Worm (Caenorhabditis elegans) whole organism, mixed stage, embryonic: ENCODE measurements around the gene zyg-11.

Experiments used
- blmp-1 ChIP-seq: fragments of 150-350 bp; optimal IDR thresholded peaks from 2 replicates; lab custom pipeline; 2014; ENCODE audit warnings: missing biosample characterization, missing genetic modification characterization
- ceh-39 ChIP-seq: fragments of 150-350 bp; optimal IDR thresholded peaks from 2 replicates; lab custom pipeline; 2014; ENCODE audit warnings: missing biosample characterization, missing genetic modification characterization
- ces-1 ChIP-seq: fragments of 150-350 bp; optimal IDR thresholded peaks from 2 replicates; lab custom pipeline; 2014; ENCODE audit warnings: missing biosample characterization, missing genetic modification reagents, missing genetic modification characterization
- lin-13 ChIP-seq: fragments of 150-350 bp; optimal IDR thresholded peaks from 2 replicates; lab custom pipeline; 2014; ENCODE audit warnings: missing biosample characterization, missing genetic modification characterization
- lsy-2 ChIP-seq: fragments of 150-350 bp; optimal IDR thresholded peaks from 2 replicates; lab custom pipeline; 2014; ENCODE audit warnings: missing biosample characterization, missing genetic modification characterization
- mep-1 ChIP-seq: fragments of 150-350 bp; optimal IDR thresholded peaks from 2 replicates; lab custom pipeline; 2017; ENCODE audit warnings: missing biosample characterization, missing genetic modification reagents, missing genetic modification characterization, inconsistent platforms
- nhr-12 ChIP-seq: fragments of 150-350 bp; optimal IDR thresholded peaks from 2 replicates; lab custom pipeline; 2014; ENCODE audit warnings: missing biosample characterization, missing genetic modification characterization
- nhr-76 ChIP-seq: sonication (generic microtip); optimal IDR thresholded peaks from 2 replicates; lab custom pipeline; 2017; ENCODE audit warnings: missing biosample characterization, missing genetic modification characterization
- pha-4 ChIP-seq: fragments of 150-350 bp; optimal IDR thresholded peaks from 2 replicates; lab custom pipeline; 2018; ENCODE audit warnings: missing biosample characterization, missing genetic modification reagents, missing genetic modification characterization
- snpc-4 ChIP-seq: fragments of 150-350 bp; optimal IDR thresholded peaks from 2 replicates; lab custom pipeline; 2014; ENCODE audit warnings: missing biosample characterization, missing genetic modification characterization
- unc-120 ChIP-seq: sonication (generic microtip); optimal IDR thresholded peaks from 2 replicates; lab custom pipeline; 2017; ENCODE audit warnings: missing genetic modification characterization, missing compliant biosample characterization; ENCODE audit not compliant: poor library complexity, severe bottlenecking

DNA sequence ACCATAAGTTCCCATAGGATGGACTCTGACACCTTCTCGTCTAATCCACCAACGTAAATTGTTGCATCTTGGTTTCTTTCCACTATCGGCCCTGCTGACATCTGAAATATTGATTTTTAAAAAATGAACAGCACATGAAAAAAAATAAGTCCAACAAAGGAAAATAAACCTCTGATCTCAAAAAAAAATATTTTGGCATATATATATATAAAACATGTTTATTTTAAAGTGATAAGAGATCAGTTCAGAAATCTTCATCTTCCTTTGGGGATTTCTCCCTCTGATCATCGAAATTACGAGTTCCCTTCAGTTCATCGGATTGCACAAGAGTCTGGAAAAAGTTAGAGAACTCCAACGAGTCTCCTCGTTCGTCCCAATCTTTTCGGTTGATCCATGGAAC is 18.2 kb downstream of the zyg-11 start, which contains the start of gene sap-49:
- TF ChIP-seq unc-120 (tag; lab: Kevin White, UChicago) = no peak
- TF ChIP-seq nhr-76 (tag; lab: Kevin White, UChicago) = no peak
- TF ChIP-seq blmp-1 (tag; lab: Kevin White, UChicago) = no peak
- TF ChIP-seq mep-1 (tag; lab: Kevin White, UChicago) = no peak
- TF ChIP-seq lsy-2 (tag; lab: Kevin White, UChicago) = no peak
- TF ChIP-seq pha-4 = no peak
- no peak for TF ChIP-seq nhr-12
- no peak for TF ChIP-seq lin-13 (tag; lab: Kevin White, UChicago)
- TF ChIP-seq ces-1 = no peak
- TF ChIP-seq snpc-4 (tag; lab: Kevin White, UChicago) = no peak
- TF ChIP-seq ceh-39 (tag; lab: Kevin White, UChicago) = no peak
